Worm (Caenorhabditis elegans): ENCODE data around the gene sec-16A.2.

- no peak for TF ChIP-seq ces-1 (GFP tag; optimal IDR thresholded peaks at IDR 0.05)
- no peak for TF ChIP-seq ztf-11 (tag; optimal IDR thresholded peaks at IDR 0.05)
- TF ChIP-seq egl-27 (tag; optimal IDR thresholded peaks at IDR 0.05) = no peak
- no peak for TF ChIP-seq ceh-82 (tag; optimal IDR thresholded peaks at IDR 0.05)
- no peak for TF ChIP-seq fos-1 (tag; optimal IDR thresholded peaks at IDR 0.05)
- TF ChIP-seq nhr-19 (GFP tag; conservative IDR thresholded peaks at IDR 0.05) = no peak
- no peak for TF ChIP-seq snpc-4 (tag; optimal IDR thresholded peaks at IDR 0.05)
- no peak for TF ChIP-seq lin-14 (GFP tag; optimal IDR thresholded peaks at IDR 0.05)
- no peak for TF ChIP-seq ama-1 (optimal IDR thresholded peaks at IDR 0.05)
- TF ChIP-seq zip-4 (GFP tag; optimal IDR thresholded peaks at IDR 0.05) = no peak
- TF ChIP-seq nhr-77 (tag; optimal IDR thresholded peaks at IDR 0.05) = no peak
Observed at ce11 chrX:8285169-8285796, 1.8 kb upstream of the sec-16A.2 start, which contains the start of the genes fis-2 and F13B9.2.

Measured in whole organism, L1 larva.